Fruit fly (Drosophila melanogaster): ENCODE measurements around the gene CG14777.
A peak's percentile ranks its signal among the peaks of the same experiment; 100 is the strongest.

The CG14777 gene

dm6 chrX:1466505-1467381 is 809 bp downstream of the CG14777 start (continued):
- TF ChIP-seq gcm2 (GFP tag; optimal IDR thresholded peaks at IDR 0.05) = no peak
- TF ChIP-seq TFAM (GFP tag; optimal IDR thresholded peaks at IDR 0.05) = no peak
- TF ChIP-seq CG3726 (GFP tag; IDR thresholded peaks at IDR 0.05) = no peak
- TF ChIP-seq CG7987 (GFP tag; optimal IDR thresholded peaks at IDR 0.05) = no peak
- no peak for TF ChIP-seq row (GFP tag; IDR thresholded peaks at IDR 0.05)
- no peak for TF ChIP-seq CG2678 (tag; optimal IDR thresholded peaks at IDR 0.05)
- no peak for TF ChIP-seq Xrp1 (GFP tag; IDR thresholded peaks at IDR 0.05)

dm6 chrX:1467382-1467592 is 1.4 kb downstream of the CG14777 start, which contains the start of gene CG14778:
Gene CG14778 (plus strand): TSS chrX:1467493.
- TF ChIP-seq danr (GFP tag; IDR thresholded peaks at IDR 0.05) = no peak
- TF ChIP-seq CG3065 (GFP tag; optimal IDR thresholded peaks at IDR 0.05) = no peak

DNA sequence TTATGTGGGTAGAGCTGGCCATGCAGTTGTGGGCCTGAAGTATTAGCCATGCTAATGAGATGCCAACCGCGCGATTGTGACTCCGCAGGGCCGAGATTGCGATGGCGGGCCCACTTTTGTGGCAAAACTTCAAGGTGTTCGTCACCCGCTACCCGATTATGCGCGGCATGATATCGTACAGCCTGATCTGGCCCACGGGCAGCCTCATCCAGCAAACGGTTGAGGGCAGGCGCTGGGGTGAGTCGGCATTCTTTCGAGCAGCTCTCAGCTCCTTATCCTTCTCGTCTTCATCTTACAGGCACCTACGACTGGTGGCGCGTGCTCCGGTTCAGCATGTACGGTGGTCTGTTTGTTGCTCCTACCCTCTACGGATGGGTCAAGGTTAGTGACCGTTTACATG is 3.8 kb downstream of the CG14777 start, which contains the start of gene CG32808:
Gene CG32808, minus strand, starts transcription at position 101 of the 400 bp plus-strand sequence.
- TF ChIP-seq HmgD (GFP tag; optimal IDR thresholded peaks at IDR 0.05) (no peak), tx (GFP tag; optimal IDR thresholded peaks at IDR 0.05) (no peak), corto (GFP tag; optimal IDR thresholded peaks at IDR 0.05) (no peak), gce (GFP tag; IDR thresholded peaks at IDR 0.05) (no peak), Kr (GFP tag; optimal IDR thresholded peaks at IDR 0.05) (no peak), CG13296 (GFP tag; optimal IDR thresholded peaks at IDR 0.05) (no peak), dan (GFP tag; IDR thresholded peaks at IDR 0.05) (no peak)

dm6 chrX:1470562-1470961 is 4.6 kb downstream of the CG14777 start, which contains the start of gene pck:
Gene pck (plus strand): TSS chrX:1470666.
- TF ChIP-seq CG4854 (GFP tag; optimal IDR thresholded peaks at IDR 0.05) (peak; percentile 26), Ptx1 (GFP tag; IDR thresholded peaks at IDR 0.05) (peak; percentile 72), Optix (GFP tag; IDR thresholded peaks at IDR 0.05) (peak; percentile 70; the same call in 2 of the 3 replicates), CG6791 (GFP tag; IDR thresholded peaks at IDR 0.05; ENCODE audit: partially characterized antibody) (peak; percentile 53; the same call in 1 of the 3 replicates), nau (GFP tag; optimal IDR thresholded peaks at IDR 0.05) (no peak), Atf-2 (GFP tag; optimal IDR thresholded peaks at IDR 0.05) (peak; percentile 4), trh (GFP tag; optimal IDR thresholded peaks at IDR 0.05) (peak; percentile 17), E2f2 (GFP tag; IDR thresholded peaks at IDR 0.05) (peak; percentile 78), CG11696 (GFP tag; IDR thresholded peaks at IDR 0.05) (peak; percentile 22; the same call in 1 of the 2 replicates), CG7372 (GFP tag; IDR thresholded peaks at IDR 0.05) (0 out of 2 replicates have a peak, but pooled peaks have one; percentile 43), CG4404 (GFP tag; IDR thresholded peaks at IDR 0.05) (peak; percentile 42; the same call in 1 of the 2 replicates), CG32767 (GFP tag; IDR thresholded peaks at IDR 0.05) (peak; percentile 65), cad (GFP tag; optimal IDR thresholded peaks at IDR 0.05) (no peak), CG3995 (GFP tag; optimal IDR thresholded peaks at IDR 0.05) (no peak), org-1 (GFP tag; optimal IDR thresholded peaks at IDR 0.05) (no peak), CoRest (tag; optimal IDR thresholded peaks at IDR 0.05) (peak; percentile 49), CG31388 (GFP tag; optimal IDR thresholded peaks at IDR 0.05) (peak; percentile 23), CG18476 (GFP tag; optimal IDR thresholded peaks at IDR 0.05) (peak; percentile 54), Sox100B (GFP tag; optimal IDR thresholded peaks at IDR 0.05) (no peak), eve (GFP tag; optimal IDR thresholded peaks at IDR 0.05) (no peak), CG1233 (GFP tag; optimal IDR thresholded peaks at IDR 0.05) (no peak), CG12219 (GFP tag; optimal IDR thresholded peaks at IDR 0.05) (no peak), Six4 (GFP tag; optimal IDR thresholded peaks at IDR 0.05) (peak; percentile 47), nmo (GFP tag; optimal IDR thresholded peaks at IDR 0.05) (peak; percentile 28), Oli (tag; optimal IDR thresholded peaks at IDR 0.05) (no peak), mld (GFP tag; IDR thresholded peaks at IDR 0.05; ENCODE audit: partially characterized antibody) (no peak), bowl (GFP tag; IDR thresholded peaks at IDR 0.05) (no peak), CG9609 (GFP tag; optimal IDR thresholded peaks at IDR 0.05) (peak; percentile 66), corto (GFP tag; optimal IDR thresholded peaks at IDR 0.05) (no peak), cas (GFP tag; IDR thresholded peaks at IDR 0.05) (no peak), Kr (GFP tag; optimal IDR thresholded peaks at IDR 0.05) (no peak), D19B (GFP tag; optimal IDR thresholded peaks at IDR 0.05) (no peak)

All from whole organism, embryonic.